Fruit fly (Drosophila melanogaster): Measurements from ENCODE around the gene Spn38F.

DNA sequence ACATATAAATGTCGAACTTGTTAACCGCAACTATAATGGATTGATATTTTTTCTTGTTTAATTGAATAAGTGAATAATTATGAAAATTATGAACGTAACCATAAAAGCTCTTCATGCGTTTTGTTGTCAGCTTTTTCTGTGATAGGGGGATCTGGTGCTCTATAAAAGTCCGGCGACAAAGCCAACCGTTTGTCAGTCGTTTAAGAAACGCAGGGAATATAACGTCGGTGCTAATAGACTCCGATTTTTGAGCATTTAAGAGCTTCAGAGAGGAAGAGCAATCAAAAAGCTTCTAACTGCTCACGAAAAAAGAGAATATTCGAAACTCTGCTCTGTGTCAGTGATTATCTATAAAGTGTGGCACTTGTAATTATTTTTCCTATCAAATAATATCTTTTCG, 6.7 kb downstream of the Spn38F start, which contains the start of gene CG31674:
- peak; percentile 55 for TF ChIP-seq cic (GFP tag; optimal IDR thresholded peaks at IDR 0.05)
- peak; percentile 1 for TF ChIP-seq tj (GFP tag; optimal IDR thresholded peaks at IDR 0.05)
- no peak for TF ChIP-seq Clk (GFP tag; optimal IDR thresholded peaks at IDR 0.05)
- no peak for TF ChIP-seq cnc (optimal IDR thresholded peaks at IDR 0.05)
- no peak for TF ChIP-seq toe (GFP tag; optimal IDR thresholded peaks at IDR 0.05)
- peak; percentile 72 for TF ChIP-seq bab1 (GFP tag; optimal IDR thresholded peaks at IDR 0.05)
- no peak for TF ChIP-seq pad (GFP tag; optimal IDR thresholded peaks at IDR 0.05)
- TF ChIP-seq CG7101 (tag; optimal IDR thresholded peaks at IDR 0.05), result no peak
- TF ChIP-seq ovo (GFP tag; optimal IDR thresholded peaks at IDR 0.05), result no peak
